Fruit fly (Drosophila melanogaster) whole organism, embryonic: ENCODE results near the gene TwdlX.

ENCODE experiments used
- Ada2b ChIP-seq: fragments of 200-800 bp; sonication (Bioruptor generic); IDR thresholded peaks from 2 replicates; pipeline ENCODE4 v1.3.6; 2022; ENCODE audit warnings: missing biosample characterization, missing genetic modification characterization
- Atf-2 ChIP-seq: fragments of 200-800 bp; sonication (Bioruptor generic); optimal IDR thresholded peaks from 2 replicates; lab custom pipeline; 2016; ENCODE audit warnings: missing biosample characterization, missing genetic modification characterization
- Awh ChIP-seq: fragments of 200-800 bp; sonication (Bioruptor generic); IDR thresholded peaks from 2 replicates; pipeline ENCODE4, ENCODE4 v1.3.6; 2022; ENCODE audit warnings: missing biosample characterization, missing genetic modification characterization
- B-H1 ChIP-seq: fragments of 200-800 bp; sonication (Bioruptor generic); IDR thresholded peaks from 3 replicates; pipeline ENCODE4 v1.3.6; 2022; ENCODE audit warnings: missing biosample characterization, missing genetic modification characterization
- CG10431 ChIP-seq: fragments of 200-800 bp; sonication (Bioruptor generic); optimal IDR thresholded peaks from 3 replicates; lab custom pipeline; 2018; ENCODE audit warnings: missing biosample characterization, mild to moderate bottlenecking, missing genetic modification characterization
- CG10462 ChIP-seq: fragments of 200-800 bp; sonication (Bioruptor generic); optimal IDR thresholded peaks from 2 replicates; lab custom pipeline; 2016; ENCODE audit warnings: missing biosample characterization, missing genetic modification characterization
- CG11247 ChIP-seq: fragments of 200-800 bp; sonication (Bioruptor generic); IDR thresholded peaks from 2 replicates; pipeline ENCODE4 v1.3.6; 2022; ENCODE audit warnings: missing biosample characterization, missing genetic modification characterization
- CG1233 ChIP-seq: fragments of 200-800 bp; sonication (Bioruptor generic); optimal IDR thresholded peaks from 4 replicates; lab custom pipeline; 2018; ENCODE audit warnings: missing biosample characterization, mild to moderate bottlenecking, missing genetic modification characterization
- CG12769 ChIP-seq: fragments of 200-800 bp; sonication (Bioruptor generic); optimal IDR thresholded peaks from 2 replicates; lab custom pipeline; 2019; ENCODE audit warnings: missing biosample characterization, mild to moderate bottlenecking, missing genetic modification characterization, moderate library complexity
- CG14014 ChIP-seq: fragments of 200-800 bp; sonication (Bioruptor generic); IDR thresholded peaks from 2 replicates; pipeline ENCODE4 v1.3.6; 2022; ENCODE audit warnings: missing biosample characterization, missing genetic modification characterization
- CG1529 ChIP-seq: fragments of 200-800 bp; sonication (Bioruptor generic); optimal IDR thresholded peaks from 3 replicates; lab custom pipeline; 2018; ENCODE audit warnings: missing biosample characterization, missing genetic modification characterization
- CG15479 ChIP-seq: fragments of 200-800 bp; sonication (Bioruptor generic); optimal IDR thresholded peaks from 3 replicates; lab custom pipeline; 2019; ENCODE audit warnings: missing biosample characterization, mild to moderate bottlenecking, missing genetic modification characterization, moderate library complexity
- CG1602 ChIP-seq: fragments of 200-800 bp; sonication (Bioruptor generic); optimal IDR thresholded peaks from 3 replicates; lab custom pipeline; 2016; ENCODE audit warnings: missing biosample characterization, missing genetic modification characterization
- CG17186 ChIP-seq: fragments of 200-800 bp; sonication (Bioruptor generic); optimal IDR thresholded peaks from 3 replicates; lab custom pipeline; 2017; ENCODE audit warnings: missing biosample characterization, missing genetic modification reagents, missing genetic modification characterization
- CG2116 ChIP-seq: fragments of 200-800 bp; sonication (Bioruptor generic); optimal IDR thresholded peaks from 3 replicates; lab custom pipeline; 2018; ENCODE audit warnings: missing biosample characterization, mild to moderate bottlenecking, missing genetic modification characterization
- CG32767 ChIP-seq: fragments of 200-800 bp; sonication (Bioruptor generic); IDR thresholded peaks from 2 replicates; pipeline ENCODE4 v1.3.6; 2022; ENCODE audit warnings: missing biosample characterization, missing genetic modification characterization
- CG33557 ChIP-seq: fragments of 200-800 bp; sonication (Bioruptor generic); optimal IDR thresholded peaks from 2 replicates; lab custom pipeline; 2019; ENCODE audit warnings: missing biosample characterization, mild to moderate bottlenecking, missing genetic modification characterization, moderate library complexity
- CG3847 ChIP-seq: fragments of 200-800 bp; sonication (Bioruptor generic); IDR thresholded peaks from 2 replicates; pipeline ENCODE4 v1.3.6; 2022; ENCODE audit warnings: missing biosample characterization, missing genetic modification characterization
- CG5953 ChIP-seq: fragments of 200-800 bp; sonication (Bioruptor generic); IDR thresholded peaks from 2 replicates; pipeline ENCODE4 v1.3.6; 2022; ENCODE audit warnings: missing biosample characterization, missing genetic modification characterization
- CG6254 ChIP-seq: fragments of 200-800 bp; sonication (Bioruptor generic); optimal IDR thresholded peaks from 3 replicates; lab custom pipeline; 2017; ENCODE audit warnings: mild to moderate bottlenecking, missing biosample characterization, missing genetic modification reagents, missing genetic modification characterization
- CG6813 ChIP-seq: fragments of 200-800 bp; sonication (Bioruptor generic); optimal IDR thresholded peaks from 2 replicates; lab custom pipeline; 2017; ENCODE audit warnings: missing biosample characterization, missing genetic modification characterization, mild to moderate bottlenecking, moderate library complexity, missing genetic modification reagents
- CG6854 ChIP-seq: fragments of 200-800 bp; sonication (Bioruptor generic); optimal IDR thresholded peaks from 3 replicates; lab custom pipeline; 2017; ENCODE audit warnings: missing biosample characterization, mild to moderate bottlenecking, missing genetic modification characterization
- CG7556 ChIP-seq: fragments of 200-800 bp; sonication (Bioruptor generic); optimal IDR thresholded peaks from 2 replicates; lab custom pipeline; 2017; ENCODE audit warnings: missing biosample characterization, mild to moderate bottlenecking, missing genetic modification characterization
- CG7745 ChIP-seq: fragments of 200-800 bp; sonication (Bioruptor generic); optimal IDR thresholded peaks from 2 replicates; lab custom pipeline; 2018; ENCODE audit warnings: missing biosample characterization, mild to moderate bottlenecking, missing genetic modification characterization, moderate library complexity
- CG7928 ChIP-seq: fragments of 200-800 bp; sonication (Bioruptor generic); optimal IDR thresholded peaks from 2 replicates; lab custom pipeline; 2017; ENCODE audit warnings: missing biosample characterization, mild to moderate bottlenecking, missing genetic modification characterization
- CG9932 ChIP-seq: fragments of 200-800 bp; sonication (Bioruptor generic); IDR thresholded peaks from 2 replicates; pipeline ENCODE4 v1.3.6; 2022; ENCODE audit warnings: missing biosample characterization, missing genetic modification characterization
- Gug ChIP-seq: fragments of 200-800 bp; sonication (Bioruptor generic); IDR thresholded peaks from 4 replicates; pipeline ENCODE4 v1.3.6; 2022; ENCODE audit warnings: missing biosample characterization, missing genetic modification characterization
- Hr78 ChIP-seq, 2 experiments: fragments of 200-800 bp in 1 of 2; fragments of >200 bp in 1 of 2; sonication (Bioruptor generic) in 1 of 2; optimal IDR thresholded peaks; 2 replicates each; lab custom pipeline; 2017 to 2019; ENCODE audit warnings: missing biosample characterization in 2 of 2, missing genetic modification characterization in 2 of 2, mild to moderate bottlenecking in 1 of 2, moderate library complexity in 1 of 2
- MTF-1 ChIP-seq: fragments of 200-800 bp; sonication (Bioruptor generic); optimal IDR thresholded peaks from 2 replicates; lab custom pipeline; 2018; ENCODE audit warnings: missing biosample characterization, mild to moderate bottlenecking, missing genetic modification characterization, borderline replicate concordance
- Neu2 ChIP-seq: fragments of 200-800 bp; sonication (Bioruptor generic); optimal IDR thresholded peaks from 3 replicates; lab custom pipeline; 2016; ENCODE audit warnings: missing biosample characterization, missing genetic modification characterization, borderline replicate concordance
- Oli ChIP-seq: fragments of 200-800 bp; sonication (Bioruptor generic); optimal IDR thresholded peaks from 2 replicates; lab custom pipeline; 2018; ENCODE audit warnings: missing biosample characterization, mild to moderate bottlenecking, missing genetic modification characterization, moderate library complexity
- Optix ChIP-seq: fragments of 200-800 bp; sonication (Bioruptor generic); IDR thresholded peaks from 3 replicates; pipeline ENCODE4 v1.3.6; 2022; ENCODE audit warnings: missing biosample characterization, missing genetic modification characterization
- Taf1 ChIP-seq: fragments of 200-800 bp; sonication (Bioruptor generic); IDR thresholded peaks from 2 replicates; pipeline ENCODE4 v1.3.6; 2022; ENCODE audit warnings: missing biosample characterization, missing genetic modification characterization
- Xrp1 ChIP-seq: fragments of 200-800 bp; sonication (Bioruptor generic); IDR thresholded peaks from 2 replicates; pipeline ENCODE4 v1.3.6; 2022; ENCODE audit warnings: missing biosample characterization, missing genetic modification characterization
- ara ChIP-seq: fragments of 200-800 bp; sonication (Bioruptor generic); IDR thresholded peaks from 2 replicates; pipeline ENCODE4 v1.3.6; 2022; ENCODE audit warnings: missing biosample characterization, missing genetic modification characterization
- btn ChIP-seq: fragments of 200-800 bp; sonication (Bioruptor generic); optimal IDR thresholded peaks from 2 replicates; lab custom pipeline; 2016; ENCODE audit warnings: missing biosample characterization, missing genetic modification characterization
- cad ChIP-seq: fragments of >200 bp; optimal IDR thresholded peaks from 2 replicates; lab custom pipeline; 2017; ENCODE audit warnings: missing biosample characterization, missing genetic modification characterization
- ci ChIP-seq: fragments of 200-800 bp; sonication (Bioruptor generic); IDR thresholded peaks from 3 replicates; pipeline ENCODE4 v1.3.6; 2022; ENCODE audit warnings: missing biosample characterization, missing genetic modification characterization
- inv ChIP-seq: fragments of 200-800 bp; sonication (Bioruptor generic); IDR thresholded peaks from 2 replicates; pipeline ENCODE4 v1.3.6; 2022; ENCODE audit warnings: missing biosample characterization, missing genetic modification characterization; ENCODE audit not compliant: partially characterized antibody
- lmd ChIP-seq: fragments of 200-800 bp; sonication (Bioruptor generic); IDR thresholded peaks from 2 replicates; pipeline ENCODE4 v1.3.6; 2022; ENCODE audit warnings: missing biosample characterization, missing genetic modification characterization
- mam ChIP-seq: fragments of 200-800 bp; sonication (Bioruptor generic); optimal IDR thresholded peaks from 3 replicates; lab custom pipeline; 2016; ENCODE audit warnings: missing biosample characterization, missing genetic modification characterization
- nmo ChIP-seq: fragments of 200-800 bp; sonication (Bioruptor generic); optimal IDR thresholded peaks from 2 replicates; lab custom pipeline; 2018; ENCODE audit warnings: missing biosample characterization, mild to moderate bottlenecking, missing genetic modification characterization, moderate library complexity
- pita ChIP-seq: fragments of 200-800 bp; sonication (Bioruptor generic); optimal IDR thresholded peaks from 2 replicates; lab custom pipeline; 2017; ENCODE audit warnings: missing biosample characterization, mild to moderate bottlenecking, missing genetic modification characterization
- row ChIP-seq: fragments of 200-800 bp; sonication (Bioruptor generic); IDR thresholded peaks from 3 replicates; pipeline ENCODE4 v1.3.6; 2022; ENCODE audit warnings: missing biosample characterization, missing genetic modification characterization
- sna ChIP-seq: fragments of 200-800 bp; sonication (Bioruptor generic); IDR thresholded peaks from 2 replicates; pipeline ENCODE4 v1.3.6; 2022; ENCODE audit warnings: missing biosample characterization, missing genetic modification characterization; ENCODE audit not compliant: partially characterized antibody
- trh ChIP-seq: fragments of 200-800 bp; sonication (Bioruptor generic); optimal IDR thresholded peaks from 2 replicates; lab custom pipeline; 2016; ENCODE audit warnings: missing biosample characterization, missing genetic modification characterization
- unc-4 ChIP-seq: fragments of 200-800 bp; sonication (Bioruptor generic); IDR thresholded peaks from 2 replicates; pipeline ENCODE4 v1.3.6; 2022; ENCODE audit warnings: missing biosample characterization, missing genetic modification characterization; ENCODE audit not compliant: partially characterized antibody
- usp ChIP-seq: fragments of >200 bp; optimal IDR thresholded peaks from 2 replicates; lab custom pipeline; 2017; ENCODE audit warnings: missing biosample characterization, missing genetic modification characterization
- vnd ChIP-seq: fragments of 200-800 bp; sonication (Bioruptor generic); IDR thresholded peaks from 3 replicates; pipeline ENCODE4 v1.3.6; 2022; ENCODE audit warnings: missing biosample characterization, missing genetic modification characterization; ENCODE audit not compliant: partially characterized antibody
- wor ChIP-seq: fragments of 200-800 bp; sonication (Bioruptor generic); IDR thresholded peaks from 2 replicates; pipeline ENCODE4 v1.3.6; 2022; ENCODE audit warnings: missing biosample characterization, missing genetic modification characterization
- zen ChIP-seq: fragments of 200-800 bp; sonication (Bioruptor generic); optimal IDR thresholded peaks from 3 replicates; lab custom pipeline; 2018; ENCODE audit warnings: missing biosample characterization, mild to moderate bottlenecking, missing genetic modification characterization, moderate library complexity

TwdlX gene

DNA sequence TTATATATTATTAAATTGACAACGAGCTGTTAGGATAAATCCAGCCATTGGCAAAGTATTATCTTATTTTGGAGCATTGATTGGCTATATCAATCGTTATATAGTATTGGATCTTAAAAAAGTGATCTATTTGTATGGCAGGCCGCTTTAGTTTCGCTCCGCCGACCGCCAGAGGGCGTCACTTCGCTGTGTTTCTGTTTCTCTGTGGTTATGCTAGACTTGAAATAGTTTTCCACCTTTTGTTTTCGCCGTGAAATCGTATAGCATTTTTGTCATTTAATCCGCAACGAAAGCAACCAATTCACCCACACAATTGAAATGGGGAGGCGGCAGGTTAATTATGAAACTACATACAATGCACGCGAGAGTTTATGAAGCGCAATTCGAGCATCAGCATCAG, 15.9 kb downstream of the TwdlX start (continued):
- TF ChIP-seq CG1233 (GFP tag; lab: Kevin White, UChicago) (no peak), CG6254 (GFP tag; lab: Kevin White, UChicago) (peak; percentile 34), CG1602 (GFP tag; lab: Kevin White, UChicago) (no peak), wor (no peak), vnd (GFP tag; lab: Robert Waterston, UW) (no peak), B-H1 (GFP tag; lab: Robert Waterston, UW) (no peak), CG32767 (GFP tag; lab: Robert Waterston, UW) (no peak), unc-4 (no peak), Gug (GFP tag; lab: Robert Waterston, UW) (no peak), Atf-2 (no peak), lmd (GFP tag; lab: Robert Waterston, UW) (no peak), CG7928 (GFP tag; lab: Kevin White, UChicago) (no peak), Hr78 (GFP tag; optimal IDR thresholded peaks at IDR 0.05; lab: Kevin White, UChicago) (no peak), CG12769 (tag; lab: Kevin White, UChicago) (no peak), CG15479 (GFP tag; lab: Kevin White, UChicago) (no peak), CG10431 (GFP tag; lab: Kevin White, UChicago) (no peak), row (GFP tag; lab: Robert Waterston, UW) (no peak), ci (peak; percentile 64; the same call in 1 of the 3 replicates), CG1529 (peak; percentile 13), CG2116 (GFP tag; lab: Kevin White, UChicago) (no peak), btn (GFP tag; lab: Kevin White, UChicago) (no peak), CG14014 (GFP tag; lab: Robert Waterston, UW) (no peak), MTF-1 (no peak), CG5953 (GFP tag; lab: Robert Waterston, UW) (no peak), trh (no peak), cad (GFP tag; lab: Kevin White, UChicago) (no peak), CG3847 (GFP tag; lab: Robert Waterston, UW) (no peak), nmo (GFP tag; lab: Kevin White, UChicago) (no peak), zen (tag; lab: Kevin White, UChicago) (no peak), CG7556 (GFP tag; lab: Kevin White, UChicago) (no peak), Xrp1 (0 out of 2 replicates have a peak, but pooled peaks have one; percentile 14), Optix (no peak), CG6813 (GFP tag; lab: Kevin White, UChicago) (no peak), CG6854 (no peak), Taf1 (GFP tag; lab: Robert Waterston, UW) (no peak), Ada2b (no peak), CG7745 (tag; lab: Kevin White, UChicago) (no peak), Neu2 (no peak), inv (GFP tag; lab: Robert Waterston, UW) (no peak), pita (GFP tag; lab: Kevin White, UChicago) (no peak), CG11247 (GFP tag; lab: Robert Waterston, UW) (no peak), usp (GFP tag; lab: Kevin White, UChicago) (no peak), sna (GFP tag; lab: Robert Waterston, UW) (no peak), Awh (GFP tag; lab: Robert Waterston, UW) (no peak), CG17186 (GFP tag; lab: Kevin White, UChicago) (no peak), CG9932 (GFP tag; lab: Robert Waterston, UW) (no peak), ara (GFP tag; lab: Robert Waterston, UW) (no peak), CG10462 (GFP tag; lab: Kevin White, UChicago) (no peak), mam (GFP tag; lab: Kevin White, UChicago) (no peak), Oli (tag; lab: Kevin White, UChicago) (no peak), CG33557 (GFP tag; lab: Kevin White, UChicago) (no peak)
